Worm (Caenorhabditis elegans) whole organism, late embryonic: ENCODE results near the gene F10E7.2.

Source experiments
- C08G9.2 ChIP-seq: sonication (generic microtip); optimal IDR thresholded peaks from 2 replicates; lab custom pipeline; 2016; ENCODE audit warnings: mild to moderate bottlenecking, missing genetic modification characterization, moderate library complexity, missing compliant biosample characterization
- F13H6.1 ChIP-seq: sonication (generic microtip); optimal IDR thresholded peaks from 2 replicates; lab custom pipeline; 2016; ENCODE audit warnings: missing genetic modification characterization, missing compliant biosample characterization
- ceh-14 ChIP-seq: sonication (generic microtip); optimal IDR thresholded peaks from 2 replicates; lab custom pipeline; 2016; ENCODE audit warnings: missing genotype, missing genetic modification characterization, missing compliant biosample characterization
- ceh-2 ChIP-seq: sonication (generic microtip); optimal IDR thresholded peaks from 2 replicates; lab custom pipeline; 2016; ENCODE audit warnings: missing genotype, missing genetic modification characterization, missing compliant biosample characterization
- che-1 ChIP-seq: sonication (generic microtip); optimal IDR thresholded peaks from 2 replicates; lab custom pipeline; 2016; ENCODE audit warnings: mild to moderate bottlenecking, missing genetic modification characterization, missing compliant biosample characterization
- lin-11 ChIP-seq: fragments of 200-800 bp; sonication (Bioruptor generic); optimal IDR thresholded peaks from 2 replicates; lab custom pipeline; 2018; ENCODE audit warnings: mild to moderate bottlenecking, missing genetic modification characterization, missing compliant biosample characterization
- pag-3 ChIP-seq: sonication (generic microtip); optimal IDR thresholded peaks from 2 replicates; lab custom pipeline; 2016; ENCODE audit warnings: missing compliant biosample characterization, missing genetic modification characterization, borderline replicate concordance
- pha-4 ChIP-seq: fragments of 150-350 bp; optimal IDR thresholded peaks from 2 replicates; lab custom pipeline; 2018; ENCODE audit warnings: missing biosample characterization, missing genetic modification reagents, missing genetic modification characterization
- pqm-1 ChIP-seq: sonication (generic microtip); optimal IDR thresholded peaks from 2 replicates; lab custom pipeline; 2016; ENCODE audit warnings: missing genetic modification characterization, missing compliant biosample characterization

ce11 chrII:7126457-7126856 is 4.4 kb downstream of the F10E7.2 start, which contains the start of gene F10E7.1:
- TF ChIP-seq C08G9.2 (tag; lab: Kevin White, UChicago) (no peak), che-1 (tag; lab: Kevin White, UChicago) (no peak), lin-11 (tag; lab: Kevin White, UChicago) (no peak), F13H6.1 (no peak), pqm-1 (tag; lab: Kevin White, UChicago) (no peak), ceh-14 (tag; lab: Kevin White, UChicago) (no peak), pha-4 (no peak), pag-3 (no peak), ceh-2 (tag; lab: Kevin White, UChicago) (no peak)
